Fruit fly (Drosophila melanogaster): ENCODE measurements around the gene FucTD.

Gene FucTD

dm6 chr3L:1408093-1408492, 7.9 kb upstream of the FucTD start (continued):
- TF ChIP-seq CG11294 (GFP tag; IDR thresholded peaks at IDR 0.05), result no peak
- TF ChIP-seq CG11902 (GFP tag; optimal IDR thresholded peaks at IDR 0.05), result peak; percentile 44
- no peak for TF ChIP-seq fd59A (GFP tag; optimal IDR thresholded peaks at IDR 0.05)
- no peak for TF ChIP-seq Eip93F (GFP tag; optimal IDR thresholded peaks at IDR 0.05)
- no peak for TF ChIP-seq Sox14 (GFP tag; optimal IDR thresholded peaks at IDR 0.05)
- peak; percentile 72 for TF ChIP-seq cyc (GFP tag; optimal IDR thresholded peaks at IDR 0.05)
- no peak for TF ChIP-seq fkh (GFP tag; optimal IDR thresholded peaks at IDR 0.05)
- no peak for TF ChIP-seq CG4318 (GFP tag; optimal IDR thresholded peaks at IDR 0.05)
- TF ChIP-seq CG34406 (GFP tag; optimal IDR thresholded peaks at IDR 0.05), result no peak
- no peak for TF ChIP-seq CG3032 (tag; optimal IDR thresholded peaks at IDR 0.05)
- TF ChIP-seq CG8632 (GFP tag; optimal IDR thresholded peaks at IDR 0.05), result no peak
- no peak for TF ChIP-seq CG6808 (GFP tag; optimal IDR thresholded peaks at IDR 0.05)

- peak in 1 of 2 experiments; percentile 17 for TF ChIP-seq ss (GFP tag; optimal IDR thresholded peaks at IDR 0.05)
- no peak for TF ChIP-seq Ets21C (GFP tag; optimal IDR thresholded peaks at IDR 0.05)
Observed at dm6 chr3L:1410369-1411107, 5.5 kb upstream of the FucTD start, which contains the start of gene CG9168. CG9168 (plus strand) TSS chr3L:1411057.

DNA sequence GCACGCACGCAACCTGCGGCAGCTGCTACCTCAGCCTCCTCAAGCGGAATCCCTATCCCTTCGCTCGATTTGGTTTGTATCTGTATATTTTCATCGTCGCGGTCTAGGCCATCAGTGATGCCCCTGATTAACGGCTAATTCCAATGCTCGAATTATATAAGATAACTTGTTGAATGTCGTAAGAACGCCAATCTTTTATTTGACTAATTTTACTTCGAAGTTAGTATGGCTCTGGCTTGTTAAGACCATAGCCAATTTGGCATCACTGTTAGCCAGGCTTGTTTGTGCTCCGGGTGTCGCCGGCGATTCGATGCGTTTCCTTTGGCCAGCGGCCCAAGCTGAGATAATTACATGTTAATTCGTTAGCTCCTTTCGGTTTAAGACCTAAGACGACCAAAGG, 2.0 kb upstream of the FucTD start:
- TF ChIP-seq Sox15 (GFP tag; optimal IDR thresholded peaks at IDR 0.05) (no peak), pdm3 (GFP tag; optimal IDR thresholded peaks at IDR 0.05) (peak; percentile 63), esn (GFP tag; optimal IDR thresholded peaks at IDR 0.05) (peak; percentile 42), ss (GFP tag; optimal IDR thresholded peaks at IDR 0.05) (peak; percentile 37 to 40), CG1621 (tag; optimal IDR thresholded peaks at IDR 0.05) (peak; percentile 80), vri (GFP tag; optimal IDR thresholded peaks at IDR 0.05) (peak; percentile 18), CG31627 (GFP tag; optimal IDR thresholded peaks at IDR 0.05) (peak; percentile 32), CG3919 (GFP tag; optimal IDR thresholded peaks at IDR 0.05) (no peak), Hr39 (GFP tag; optimal IDR thresholded peaks at IDR 0.05) (peak; percentile 22), Sox102F (GFP tag; optimal IDR thresholded peaks at IDR 0.05) (peak; percentile 40), spab (GFP tag; optimal IDR thresholded peaks at IDR 0.05) (no peak), net (GFP tag; optimal IDR thresholded peaks at IDR 0.05) (peak; percentile 61), CG11762 (GFP tag; optimal IDR thresholded peaks at IDR 0.05; ENCODE audit: insufficient read depth) (no peak), CG8119 (GFP tag; IDR thresholded peaks at IDR 0.05) (no peak), Hr4 (GFP tag; optimal IDR thresholded peaks at IDR 0.05) (peak; percentile 19), CG3032 (tag; optimal IDR thresholded peaks at IDR 0.05) (peak; percentile 64), CG6854 (GFP tag; optimal IDR thresholded peaks at IDR 0.05) (no peak), Gug (GFP tag; IDR thresholded peaks at IDR 0.05) (no peak), CG11294 (GFP tag; IDR thresholded peaks at IDR 0.05) (no peak), CG15336 (GFP tag; IDR thresholded peaks at IDR 0.05) (peak; percentile 33; the same call in 1 of the 2 replicates), CG10631 (GFP tag; optimal IDR thresholded peaks at IDR 0.05) (peak; percentile 58), fd59A (GFP tag; optimal IDR thresholded peaks at IDR 0.05) (peak; percentile 54), CG6163 (GFP tag; IDR thresholded peaks at IDR 0.05) (peak; percentile 77; the same call in 2 of the 3 replicates), CG6276 (GFP tag; optimal IDR thresholded peaks at IDR 0.05) (no peak), Eip93F (GFP tag; optimal IDR thresholded peaks at IDR 0.05) (no peak), svp (GFP tag) (peak; percentile 45), CG16779 (tag; optimal IDR thresholded peaks at IDR 0.05) (peak; percentile 11), fd85E (GFP tag; optimal IDR thresholded peaks at IDR 0.05) (no peak), cyc (GFP tag; optimal IDR thresholded peaks at IDR 0.05) (no peak), CG34406 (GFP tag; optimal IDR thresholded peaks at IDR 0.05) (peak; percentile 53), CG6792 (GFP tag; optimal IDR thresholded peaks at IDR 0.05) (peak; percentile 60), CG32006 (GFP tag; optimal IDR thresholded peaks at IDR 0.05) (peak; percentile 15), dac (GFP tag; optimal IDR thresholded peaks at IDR 0.05) (no peak), CG6808 (GFP tag; optimal IDR thresholded peaks at IDR 0.05) (no peak), Eip75B (GFP tag; optimal IDR thresholded peaks at IDR 0.05) (peak; percentile 56), Met (GFP tag; optimal IDR thresholded peaks at IDR 0.05) (peak; percentile 39), OdsH (GFP tag; optimal IDR thresholded peaks at IDR 0.05) (peak; percentile 57), acj6 (GFP tag; optimal IDR thresholded peaks at IDR 0.05) (peak; percentile 68), salr (GFP tag; optimal IDR thresholded peaks at IDR 0.05) (peak in 1 of 2 experiments; percentile 76), Blimp-1 (GFP tag; optimal IDR thresholded peaks at IDR 0.05) (no peak)

Data from whole organism, prepupa.